Worm (Caenorhabditis elegans) whole organism, midembryonic: Measurements from ENCODE around the gene gfl-1.

Experiments
- T22C8.4 ChIP-seq: fragments of 200-800 bp; sonication (Bioruptor generic); IDR thresholded peaks from 2 replicates; pipeline ENCODE4 v1.3.6; 2022; ENCODE audit warnings: missing genetic modification characterization, missing compliant biosample characterization
- flt-1 ChIP-seq: fragments of 200-800 bp; sonication (Bioruptor generic); IDR thresholded peaks from 2 replicates; pipeline ENCODE4 v1.3.6; 2022; ENCODE audit warnings: missing genetic modification characterization, missing compliant biosample characterization
- klf-2 ChIP-seq: fragments of 200-800 bp; sonication (Bioruptor generic); conservative IDR thresholded peaks from 2 replicates; pipeline ENCODE4 v1.3.6; 2022; ENCODE audit warnings: missing genetic modification reagents, missing genetic modification characterization, missing compliant biosample characterization
- med-1 ChIP-seq: sonication (generic microtip); optimal IDR thresholded peaks from 2 replicates; lab custom pipeline; 2017; ENCODE audit warnings: missing genetic modification characterization, mild to moderate bottlenecking, missing compliant biosample characterization, antibody characterized with exemption, missing genetic modification reagents; ENCODE audit not compliant: insufficient read depth
- tab-1 ChIP-seq: fragments of 200-800 bp; sonication (Bioruptor generic); IDR thresholded peaks from 2 replicates; pipeline ENCODE4 v1.3.6; 2022; ENCODE audit warnings: missing genetic modification characterization, missing compliant biosample characterization
- ztf-29 ChIP-seq: fragments of 200-800 bp; sonication (Bioruptor generic); IDR thresholded peaks from 2 replicates; pipeline ENCODE4 v1.3.6; 2022; ENCODE audit warnings: missing genetic modification reagents, missing genetic modification characterization, missing compliant biosample characterization

- no peak for TF ChIP-seq T22C8.4 (GFP tag; lab: Robert Waterston, UW)
- TF ChIP-seq ztf-29: no peak
- no peak for TF ChIP-seq flt-1 (GFP tag; lab: Robert Waterston, UW)
- no peak for TF ChIP-seq med-1 (GFP tag; lab: Kevin White, UChicago)
- no peak for TF ChIP-seq klf-2 (GFP tag; lab: Robert Waterston, UW)
- no peak for TF ChIP-seq tab-1 (GFP tag; lab: Robert Waterston, UW)
These were observed 46.0 kb upstream of the gfl-1 start for ce11 chrIV:11475080-11475479.
